Worm (Caenorhabditis elegans): ENCODE measurements around the gene F59G1.4.

F59G1.4 gene

ce11 chrII:5895870-5896269 lies at the start of gene F59G1.4:
Gene F59G1.4, plus strand, starts transcription at chrII:5896170.
- no peak for TF ChIP-seq lin-15B (tag; optimal IDR thresholded peaks at IDR 0.05)
- TF ChIP-seq nhr-28 (tag; optimal IDR thresholded peaks at IDR 0.05), result no peak
- TF ChIP-seq ceh-28 (tag; optimal IDR thresholded peaks at IDR 0.05), result no peak
- TF ChIP-seq nhr-237 (tag; optimal IDR thresholded peaks at IDR 0.05), result no peak
- no peak for TF ChIP-seq ama-1 (optimal IDR thresholded peaks at IDR 0.05)
- no peak for TF ChIP-seq fkh-2 (tag; optimal IDR thresholded peaks at IDR 0.05)
- TF ChIP-seq ceh-82 (tag; optimal IDR thresholded peaks at IDR 0.05), result no peak
- TF ChIP-seq pha-4 (tag; optimal IDR thresholded peaks at IDR 0.05), result no peak

- TF ChIP-seq nhr-76 (tag; optimal IDR thresholded peaks at IDR 0.05), result no peak
- peak; percentile 68 for TF ChIP-seq pha-4 (tag; optimal IDR thresholded peaks at IDR 0.05)
- TF ChIP-seq ceh-82 (tag; optimal IDR thresholded peaks at IDR 0.05), result no peak
- no peak for TF ChIP-seq hmg-11 (tag; optimal IDR thresholded peaks at IDR 0.05)
- TF ChIP-seq aly-2 (tag; optimal IDR thresholded peaks at IDR 0.05), result no peak
- no peak for TF ChIP-seq mml-1 (tag; optimal IDR thresholded peaks at IDR 0.05)
- no peak for TF ChIP-seq fkh-2 (tag; optimal IDR thresholded peaks at IDR 0.05)
- peak; percentile 5 for TF ChIP-seq pqm-1 (tag; optimal IDR thresholded peaks at IDR 0.05)
- TF ChIP-seq nhr-43 (tag; optimal IDR thresholded peaks at IDR 0.05; ENCODE audit: poor library complexity, severe bottlenecking), result no peak
- no peak for TF ChIP-seq ceh-16 (tag; optimal IDR thresholded peaks at IDR 0.05)
- peak; percentile 70 for TF ChIP-seq elt-2 (tag; optimal IDR thresholded peaks at IDR 0.05)
- TF ChIP-seq ceh-28 (tag; optimal IDR thresholded peaks at IDR 0.05), result no peak
- TF ChIP-seq egl-5 (tag; optimal IDR thresholded peaks at IDR 0.05), result no peak
- TF ChIP-seq nhr-12 (tag; optimal IDR thresholded peaks at IDR 0.05), result no peak
- no peak for TF ChIP-seq ceh-9 (tag; optimal IDR thresholded peaks at IDR 0.05)
- TF ChIP-seq nhr-67 (tag; optimal IDR thresholded peaks at IDR 0.05), result no peak
- no peak for TF ChIP-seq snpc-4 (tag; optimal IDR thresholded peaks at IDR 0.05)
- no peak for TF ChIP-seq nhr-23 (tag; optimal IDR thresholded peaks at IDR 0.05)
- no peak for TF ChIP-seq nhr-28 (tag; optimal IDR thresholded peaks at IDR 0.05)
- TF ChIP-seq ztf-4 (tag; optimal IDR thresholded peaks at IDR 0.05), result no peak
- no peak for TF ChIP-seq tbx-2 (tag; optimal IDR thresholded peaks at IDR 0.05)
- TF ChIP-seq eor-1 (tag; optimal IDR thresholded peaks at IDR 0.05), result no peak
- TF ChIP-seq fos-1 (tag; optimal IDR thresholded peaks at IDR 0.05), result no peak
- no peak for TF ChIP-seq R02D3.7 (tag; optimal IDR thresholded peaks at IDR 0.05)
- TF ChIP-seq nhr-237 (tag; optimal IDR thresholded peaks at IDR 0.05), result no peak
- no peak for TF ChIP-seq nfya-1 (tag; optimal IDR thresholded peaks at IDR 0.05; ENCODE audit: insufficient read depth)
Measured at ce11 chrII:5846181-5846580, 49.8 kb upstream of the F59G1.4 start.

DNA sequence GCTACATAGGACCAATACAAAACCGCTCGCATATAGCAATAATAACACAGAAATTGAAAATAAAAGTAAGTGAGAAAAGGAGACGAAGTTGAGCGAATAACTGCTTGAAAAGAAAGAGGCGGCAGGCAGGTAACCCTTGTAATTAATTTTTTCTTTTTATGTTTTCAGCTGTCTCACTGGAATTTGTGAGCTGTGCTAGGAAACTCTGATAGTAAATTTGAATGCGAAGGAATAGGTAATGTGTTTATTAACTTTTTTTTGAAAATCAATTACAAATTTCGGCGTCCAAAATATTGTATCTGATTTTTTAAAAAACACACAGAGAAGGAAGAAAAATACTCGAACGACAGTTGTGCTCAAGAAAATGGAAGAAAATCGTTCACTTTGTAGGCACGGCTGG lies 44.0 kb upstream of the F59G1.4 start, which contains the start of gene H41C03.2:
Gene H41C03.2, minus strand, starts transcription at position 101 of the 400 bp plus-strand sequence.
- TF ChIP-seq mdl-1 (tag; optimal IDR thresholded peaks at IDR 0.05), result no peak
- no peak for TF ChIP-seq lin-15B (tag; optimal IDR thresholded peaks at IDR 0.05)
- no peak for TF ChIP-seq ztf-11 (tag; optimal IDR thresholded peaks at IDR 0.05)
- TF ChIP-seq nhr-67 (tag; optimal IDR thresholded peaks at IDR 0.05), result no peak
- no peak for TF ChIP-seq snpc-4 (tag; optimal IDR thresholded peaks at IDR 0.05)
- TF ChIP-seq fkh-2 (tag; optimal IDR thresholded peaks at IDR 0.05), result no peak
- TF ChIP-seq lin-39 (tag; optimal IDR thresholded peaks at IDR 0.05), result no peak
- TF ChIP-seq ceh-82 (tag; optimal IDR thresholded peaks at IDR 0.05), result no peak
- TF ChIP-seq elt-1 (tag; optimal IDR thresholded peaks at IDR 0.05), result no peak
- no peak for TF ChIP-seq elt-2 (tag; optimal IDR thresholded peaks at IDR 0.05)
- TF ChIP-seq unc-39 (tag; optimal IDR thresholded peaks at IDR 0.05), result no peak
- TF ChIP-seq skn-1 (tag; optimal IDR thresholded peaks at IDR 0.05), result no peak
- no peak for TF ChIP-seq jun-1 (tag; optimal IDR thresholded peaks at IDR 0.05)
- TF ChIP-seq fkh-10 (GFP tag; optimal IDR thresholded peaks at IDR 0.05), result no peak
- TF ChIP-seq pqm-1 (tag; optimal IDR thresholded peaks at IDR 0.05), result no peak
- TF ChIP-seq aly-2 (tag; optimal IDR thresholded peaks at IDR 0.05), result no peak
- no peak for TF ChIP-seq egl-27 (tag; optimal IDR thresholded peaks at IDR 0.05)
- no peak for TF ChIP-seq nhr-76 (tag; optimal IDR thresholded peaks at IDR 0.05)

ce11 chrII:5853261-5853660 lies 42.7 kb upstream of the F59G1.4 start:
- TF ChIP-seq ceh-16 (tag; optimal IDR thresholded peaks at IDR 0.05) (no peak), nhr-43 (tag; optimal IDR thresholded peaks at IDR 0.05; ENCODE audit: poor library complexity, severe bottlenecking) (peak; percentile 31), ceh-28 (tag; optimal IDR thresholded peaks at IDR 0.05) (peak; percentile 20), elt-3 (tag; optimal IDR thresholded peaks at IDR 0.05) (peak in 2 of 3 experiments; percentile 42 to 53), nhr-23 (tag; optimal IDR thresholded peaks at IDR 0.05) (peak; percentile 91)

All from whole organism, L3 larva.